Worm (Caenorhabditis elegans) whole organism, L1 larva: ENCODE measurements around the gene R02E4.3.
A peak's percentile ranks its signal among the peaks of the same experiment; 100 is the strongest.

Experiments used
- C04F5.9 ChIP-seq: sonication (generic microtip); optimal IDR thresholded peaks from 2 replicates; lab custom pipeline; 2016; ENCODE audit warnings: missing genetic modification characterization, missing compliant biosample characterization
- C16A3.4 ChIP-seq: fragments of 150-350 bp; optimal IDR thresholded peaks from 2 replicates; lab custom pipeline; 2014; ENCODE audit warnings: missing biosample characterization, missing genetic modification characterization
- C34B4.2 ChIP-seq: sonication (generic microtip); optimal IDR thresholded peaks from 2 replicates; lab custom pipeline; 2017; ENCODE audit warnings: mild to moderate bottlenecking, missing genetic modification characterization, missing compliant biosample characterization
- F16B12.6 ChIP-seq: fragments of 150-350 bp; optimal IDR thresholded peaks from 2 replicates; lab custom pipeline; 2014; ENCODE audit warnings: missing biosample characterization, missing genetic modification characterization
- Y116A8C.19 ChIP-seq: sonication (generic microtip); optimal IDR thresholded peaks from 2 replicates; lab custom pipeline; 2016; ENCODE audit warnings: missing compliant biosample characterization, missing genetic modification characterization, borderline replicate concordance
- alr-1 ChIP-seq: fragments of 200-800 bp; sonication (Bioruptor generic); optimal IDR thresholded peaks from 2 replicates; lab custom pipeline; 2018; ENCODE audit warnings: borderline replicate concordance, mild to moderate bottlenecking, missing genetic modification characterization, missing compliant biosample characterization
- ama-1 ChIP-seq: fragments of 150-350 bp; optimal IDR thresholded peaks from 2 replicates; lab custom pipeline; 2014
- blmp-1 ChIP-seq: fragments of 150-350 bp; optimal IDR thresholded peaks from 2 replicates; lab custom pipeline; 2014; ENCODE audit warnings: missing biosample characterization, missing genetic modification characterization
- ceh-63 ChIP-seq: fragments of 200-800 bp; sonication (Bioruptor generic); optimal IDR thresholded peaks from 2 replicates; lab custom pipeline; 2018; ENCODE audit warnings: mild to moderate bottlenecking, missing genetic modification characterization, missing compliant biosample characterization
- ces-1 ChIP-seq: fragments of 150-350 bp; optimal IDR thresholded peaks from 2 replicates; lab custom pipeline; 2014; ENCODE audit warnings: missing biosample characterization, missing genetic modification reagents, missing genetic modification characterization
- dsc-1 ChIP-seq: sonication (generic microtip); optimal IDR thresholded peaks from 2 replicates; lab custom pipeline; 2016; ENCODE audit warnings: mild to moderate bottlenecking, missing genetic modification characterization, missing compliant biosample characterization
- elt-2 ChIP-seq: sonication (generic microtip); optimal IDR thresholded peaks from 2 replicates; lab custom pipeline; 2016; ENCODE audit warnings: missing genetic modification characterization, mild to moderate bottlenecking, inconsistent platforms, missing compliant biosample characterization, missing genetic modification reagents
- elt-3 ChIP-seq, 6 experiments: fragments of 150-350 bp in 1 of 6; sonication (generic microtip); optimal IDR thresholded peaks; 2 replicates each; lab custom pipeline; 2017 to 2018; ENCODE audit warnings: missing biosample characterization in 6 of 6, missing genetic modification characterization in 6 of 6, inconsistent platforms in 1 of 6
- ets-5 ChIP-seq: fragments of 200-800 bp; sonication (Bioruptor generic); IDR thresholded peaks from 2 replicates; pipeline ENCODE4 v1.3.6; 2022; ENCODE audit warnings: missing genetic modification characterization, missing compliant biosample characterization
- fkh-10 ChIP-seq: sonication (generic microtip); optimal IDR thresholded peaks from 2 replicates; lab custom pipeline; 2017; ENCODE audit warnings: missing biosample characterization, missing genetic modification reagents, missing genetic modification characterization
- fkh-4 ChIP-seq: sonication (generic microtip); optimal IDR thresholded peaks from 2 replicates; lab custom pipeline; 2016; ENCODE audit warnings: missing compliant biosample characterization, missing genetic modification characterization, borderline replicate concordance
- grh-1 ChIP-seq: fragments of 200-800 bp; sonication (Bioruptor generic); IDR thresholded peaks from 2 replicates; pipeline ENCODE4 v1.3.6; 2022; ENCODE audit warnings: missing genetic modification reagents, missing genetic modification characterization, missing compliant biosample characterization
- hlh-4 ChIP-seq: sonication (generic microtip); optimal IDR thresholded peaks from 2 replicates; lab custom pipeline; 2016; ENCODE audit warnings: mild to moderate bottlenecking, missing genetic modification characterization, missing compliant biosample characterization
- hpl-2 ChIP-seq: fragments of 150-350 bp; optimal IDR thresholded peaks from 2 replicates; lab custom pipeline; 2014; ENCODE audit warnings: missing biosample characterization, missing genetic modification reagents, missing genetic modification characterization
- irx-1 ChIP-seq: sonication (generic microtip); optimal IDR thresholded peaks from 2 replicates; lab custom pipeline; 2016; ENCODE audit warnings: missing genetic modification characterization, missing compliant biosample characterization
- lin-13 ChIP-seq: fragments of 150-350 bp; optimal IDR thresholded peaks from 2 replicates; lab custom pipeline; 2014; ENCODE audit warnings: missing biosample characterization, missing genetic modification reagents, missing genetic modification characterization
- lin-35 ChIP-seq, 2 experiments: fragments of 150-350 bp; optimal IDR thresholded peaks; 2 replicates each; lab custom pipeline; 2014; ENCODE audit warnings: missing biosample characterization in 2 of 2, missing genetic modification characterization in 2 of 2, missing genetic modification reagents in 2 of 2
- lsy-2 ChIP-seq, 2 experiments: fragments of 150-350 bp; optimal IDR thresholded peaks; 2 replicates each; lab custom pipeline; 2014; ENCODE audit warnings: missing biosample characterization in 2 of 2, missing genetic modification characterization in 2 of 2
- mab-9 ChIP-seq: fragments of 200-800 bp; sonication (Bioruptor generic); IDR thresholded peaks from 2 replicates; pipeline ENCODE4 v1.3.6; 2022; ENCODE audit warnings: missing genetic modification reagents, missing genetic modification characterization, missing compliant biosample characterization
- mdl-1 ChIP-seq, 2 experiments: fragments of 150-350 bp; optimal IDR thresholded peaks; 2 replicates each; lab custom pipeline; 2014 to 2017; ENCODE audit warnings: missing biosample characterization in 2 of 2, missing genetic modification characterization in 2 of 2, inconsistent platforms in 1 of 2
- nhr-12 ChIP-seq: sonication (generic microtip); optimal IDR thresholded peaks from 2 replicates; lab custom pipeline; 2017; ENCODE audit warnings: missing biosample characterization, missing genetic modification characterization
- nhr-28 ChIP-seq: fragments of 150-350 bp; optimal IDR thresholded peaks from 2 replicates; lab custom pipeline; 2014; ENCODE audit warnings: missing biosample characterization, missing genetic modification characterization
- nhr-71 ChIP-seq: sonication (generic microtip); optimal IDR thresholded peaks from 2 replicates; lab custom pipeline; 2016; ENCODE audit warnings: mild to moderate bottlenecking, missing genetic modification characterization, moderate library complexity, missing compliant biosample characterization
- nhr-77 ChIP-seq: fragments of 150-350 bp; optimal IDR thresholded peaks from 2 replicates; lab custom pipeline; 2014; ENCODE audit warnings: missing biosample characterization, missing genetic modification characterization
- nhr-85 ChIP-seq: sonication (generic microtip); peaks from one replicate; lab custom pipeline; 2016; ENCODE audit warnings: missing genetic modification characterization, inconsistent platforms, missing compliant biosample characterization
- pax-3 ChIP-seq: fragments of 200-800 bp; sonication (Bioruptor generic); optimal IDR thresholded peaks from 2 replicates; lab custom pipeline; 2018; ENCODE audit warnings: mild to moderate bottlenecking, missing genetic modification characterization, moderate library complexity, missing compliant biosample characterization
- pqm-1 ChIP-seq: sonication (generic microtip); optimal IDR thresholded peaks from 3 replicates; lab custom pipeline; 2017; ENCODE audit warnings: missing biosample characterization, missing genetic modification characterization
- rnt-1 ChIP-seq: sonication (generic microtip); optimal IDR thresholded peaks from 2 replicates; lab custom pipeline; 2016; ENCODE audit warnings: mild to moderate bottlenecking, missing genetic modification characterization, moderate library complexity, missing compliant biosample characterization
- snpc-4 ChIP-seq: fragments of 150-350 bp; optimal IDR thresholded peaks from 2 replicates; lab custom pipeline; 2014; ENCODE audit warnings: missing biosample characterization, missing genetic modification characterization
- snu-23 ChIP-seq: sonication (generic microtip); optimal IDR thresholded peaks from 2 replicates; lab custom pipeline; 2016; ENCODE audit warnings: missing genetic modification characterization, missing compliant biosample characterization
- sptf-1 ChIP-seq: fragments of 150-350 bp; optimal IDR thresholded peaks from 2 replicates; lab custom pipeline; 2014; ENCODE audit warnings: missing biosample characterization, missing genetic modification characterization
- sup-37 ChIP-seq: fragments of 200-800 bp; sonication (Bioruptor generic); optimal IDR thresholded peaks from 2 replicates; lab custom pipeline; 2018; ENCODE audit warnings: mild to moderate bottlenecking, missing genetic modification characterization, missing compliant biosample characterization
- swsn-7 ChIP-seq: sonication (generic microtip); optimal IDR thresholded peaks from 2 replicates; lab custom pipeline; 2016; ENCODE audit warnings: missing genetic modification characterization, missing compliant biosample characterization
- tbx-2 ChIP-seq: sonication (generic microtip); optimal IDR thresholded peaks from 2 replicates; lab custom pipeline; 2016; ENCODE audit warnings: missing genetic modification characterization, missing compliant biosample characterization
- tlp-1 ChIP-seq: fragments of 150-350 bp; optimal IDR thresholded peaks from 2 replicates; lab custom pipeline; 2014; ENCODE audit warnings: missing biosample characterization, missing genetic modification characterization
- unc-30 ChIP-seq: sonication (generic microtip); optimal IDR thresholded peaks from 2 replicates; lab custom pipeline; 2017; ENCODE audit warnings: missing biosample characterization, missing genetic modification characterization
- unc-62 ChIP-seq: fragments of 150-350 bp; optimal IDR thresholded peaks from 2 replicates; lab custom pipeline; 2014; ENCODE audit warnings: missing biosample characterization, missing genetic modification reagents, missing genetic modification characterization
- xbp-1 ChIP-seq: sonication (generic microtip); optimal IDR thresholded peaks from 2 replicates; lab custom pipeline; 2016; ENCODE audit warnings: missing genetic modification characterization, missing compliant biosample characterization
- zip-4 ChIP-seq: fragments of 200-800 bp; sonication (Bioruptor generic); optimal IDR thresholded peaks from 2 replicates; lab custom pipeline; 2018; ENCODE audit warnings: mild to moderate bottlenecking, missing genetic modification characterization, moderate library complexity, missing compliant biosample characterization
- ztf-11 ChIP-seq, 2 experiments: sonication (generic microtip); optimal IDR thresholded peaks; 2 replicates each; lab custom pipeline; 2016 to 2017; ENCODE audit warnings: missing genetic modification characterization in 2 of 2, missing biosample characterization in 1 of 2, missing compliant biosample characterization in 1 of 2
- ztf-4 ChIP-seq: fragments of 150-350 bp; optimal IDR thresholded peaks from 2 replicates; lab custom pipeline; 2014; ENCODE audit warnings: missing biosample characterization, missing genetic modification characterization

The R02E4.3 gene

DNA sequence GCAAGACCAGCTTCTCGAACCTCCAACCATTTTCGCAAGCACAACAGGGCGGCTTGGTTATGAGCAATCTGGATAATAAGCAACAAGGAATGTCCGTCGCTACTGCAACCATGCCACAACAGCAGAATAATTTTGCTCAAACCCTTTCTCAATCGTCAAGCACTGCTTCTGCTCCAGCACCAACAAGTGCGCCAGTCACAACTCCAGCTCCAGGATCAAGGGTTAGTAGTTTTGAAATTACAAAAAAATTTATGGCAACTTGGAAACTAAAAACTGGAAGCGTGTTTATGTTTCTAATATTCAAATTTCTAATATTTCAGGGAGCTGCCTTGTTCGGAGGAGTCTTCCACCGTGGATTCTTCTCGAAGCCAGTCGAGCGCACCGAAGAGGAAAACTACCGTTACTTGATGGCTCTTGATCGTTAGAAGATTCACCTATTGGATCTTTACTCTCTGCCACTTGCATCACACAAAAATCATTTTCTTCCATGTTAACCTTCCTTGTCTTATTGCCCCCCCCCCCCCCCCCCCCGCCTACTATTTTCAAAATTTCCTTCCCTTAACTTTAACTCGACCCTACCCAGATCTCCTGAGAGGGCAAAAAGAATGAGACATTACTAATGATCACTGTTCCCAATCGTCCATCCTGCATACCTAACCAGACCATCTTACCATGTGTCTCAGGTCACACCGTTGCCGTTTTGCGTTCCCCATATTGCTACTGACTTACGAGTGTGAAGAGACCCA lies 45.0 kb upstream of the R02E4.3 start (continued):
- TF ChIP-seq fkh-10 (GFP tag; lab: Kevin White, UChicago) = no peak
- no peak for TF ChIP-seq irx-1 (tag; lab: Kevin White, UChicago)
- TF ChIP-seq dsc-1 (tag; lab: Kevin White, UChicago) = peak; percentile 5
- TF ChIP-seq snpc-4 (tag; lab: Kevin White, UChicago) = no peak
- TF ChIP-seq swsn-7 (tag; lab: Kevin White, UChicago) = no peak
- TF ChIP-seq fkh-4 (tag; lab: Kevin White, UChicago) = no peak
- peak; percentile 15 for TF ChIP-seq zip-4 (GFP tag; lab: Kevin White, UChicago)
- peak; percentile 53 for TF ChIP-seq nhr-85
- no peak for TF ChIP-seq hlh-4 (tag; lab: Kevin White, UChicago)
- no peak for TF ChIP-seq tlp-1 (tag; lab: Kevin White, UChicago)
- no peak for TF ChIP-seq nhr-28 (tag; lab: Kevin White, UChicago)
- no peak for TF ChIP-seq mdl-1 (tag; optimal IDR thresholded peaks at IDR 0.05; lab: Kevin White, UChicago)
- no peak for TF ChIP-seq elt-3 (tag; optimal IDR thresholded peaks at IDR 0.05; lab: Kevin White, UChicago)
- peak; percentile 12 for TF ChIP-seq nhr-71 (tag; lab: Kevin White, UChicago)

DNA sequence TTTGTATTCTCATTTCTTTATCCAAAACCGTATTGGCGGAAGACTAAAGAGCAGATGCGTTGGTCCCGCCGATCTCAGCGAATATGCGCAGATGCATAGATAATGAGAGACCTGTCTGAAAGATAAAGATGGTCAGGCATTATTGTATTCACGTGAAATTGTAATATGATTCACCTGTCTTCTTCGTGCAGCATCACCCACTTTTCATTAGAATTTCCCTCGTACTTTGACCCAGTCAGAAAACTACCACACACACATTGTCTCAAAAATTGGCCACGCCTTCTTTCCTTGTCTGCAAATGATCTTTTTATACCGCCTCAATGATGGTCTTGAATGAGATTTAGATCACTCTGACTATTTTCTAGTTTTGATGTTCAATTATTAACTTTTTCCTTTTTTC lies 44.1 kb upstream of the R02E4.3 start:
- TF ChIP-seq unc-30 (tag; lab: Kevin White, UChicago) (no peak), grh-1 (no peak), ceh-63 (GFP tag; lab: Kevin White, UChicago) (peak; percentile 65), sup-37 (no peak), ama-1 (no peak), sptf-1 (tag; lab: Kevin White, UChicago) (no peak), nhr-85 (peak; percentile 74)

DNA sequence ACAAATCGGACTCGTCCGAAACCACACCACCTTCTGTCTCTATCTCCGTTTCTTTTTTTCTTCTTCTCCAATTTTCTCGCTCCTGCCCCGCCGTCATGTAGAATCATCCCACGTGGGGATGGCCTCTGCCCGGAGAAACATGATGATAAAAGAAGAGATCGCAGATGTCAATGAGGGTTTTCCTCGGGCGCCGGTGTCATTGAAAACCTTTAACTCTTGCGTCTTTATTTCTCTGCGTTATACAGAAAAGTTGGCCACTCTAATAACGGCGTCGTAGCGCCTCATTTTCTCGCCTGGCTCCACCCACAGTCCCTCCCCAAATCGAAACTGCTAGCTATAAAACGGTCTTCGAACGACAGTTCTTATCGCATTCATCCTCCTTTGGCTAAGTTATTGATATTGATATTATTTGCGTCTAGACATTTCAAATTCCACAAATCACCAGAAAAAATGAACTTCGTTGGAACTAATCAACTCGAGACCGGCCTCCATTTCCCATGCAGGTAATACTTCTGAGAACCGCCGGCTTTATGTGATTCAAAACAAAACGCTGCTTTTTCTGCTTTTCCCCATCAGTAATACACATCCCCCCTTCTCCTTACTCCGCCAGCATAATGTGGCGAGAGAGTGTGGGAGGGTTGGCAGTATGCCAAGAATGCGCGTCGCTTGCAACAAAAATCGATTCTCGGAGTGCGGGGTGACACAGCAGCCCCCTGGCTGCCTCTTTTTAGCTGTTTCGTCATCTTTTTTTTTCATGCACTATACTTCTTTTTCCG lies 43.3 kb upstream of the R02E4.3 start:
- TF ChIP-seq snpc-4 (tag; lab: Kevin White, UChicago) (peak; percentile 7), ces-1 (no peak), ets-5 (0 out of 2 replicates have a peak, but pooled peaks have one; percentile 14), tbx-2 (peak; percentile 79), alr-1 (tag; lab: Kevin White, UChicago) (no peak), ztf-11 (tag; optimal IDR thresholded peaks at IDR 0.05; lab: Kevin White, UChicago) (peak in 1 of 2 experiments; percentile 16), lin-35 (GFP tag; optimal IDR thresholded peaks at IDR 0.05; lab: Kevin White, UChicago) (peak; percentile 43 to 60), nhr-71 (tag; lab: Kevin White, UChicago) (peak; percentile 89), mab-9 (GFP tag; lab: Robert Waterston, UW) (no peak; the same call in 1 of the 2 replicates), swsn-7 (tag; lab: Kevin White, UChicago) (peak; percentile 64), hpl-2 (no peak), pqm-1 (no peak), rnt-1 (tag; lab: Kevin White, UChicago) (peak; percentile 80), elt-2 (tag; lab: Kevin White, UChicago) (peak; percentile 40), C34B4.2 (no peak), mdl-1 (tag; optimal IDR thresholded peaks at IDR 0.05; lab: Kevin White, UChicago) (peak; percentile 48 to 99), unc-62 (GFP tag; lab: Kevin White, UChicago) (no peak), lsy-2 (tag; optimal IDR thresholded peaks at IDR 0.05; lab: Kevin White, UChicago) (peak; percentile 11 to 76), F16B12.6 (tag; lab: Kevin White, UChicago) (peak; percentile 10), fkh-4 (tag; lab: Kevin White, UChicago) (no peak), ztf-4 (tag; lab: Kevin White, UChicago) (peak; percentile 24), blmp-1 (tag; lab: Kevin White, UChicago) (peak; percentile 77), tlp-1 (tag; lab: Kevin White, UChicago) (no peak), nhr-12 (tag; lab: Kevin White, UChicago) (no peak), pax-3 (peak; percentile 19), snu-23 (GFP tag; lab: Kevin White, UChicago) (peak; percentile 85), lin-13 (GFP tag; lab: Kevin White, UChicago) (peak; percentile 56), nhr-77 (tag; lab: Kevin White, UChicago) (peak; percentile 82), Y116A8C.19 (no peak), C16A3.4 (peak; percentile 76), C04F5.9 (tag; lab: Kevin White, UChicago) (no peak), xbp-1 (peak; percentile 32)
